Worm (Caenorhabditis elegans): ENCODE results near the gene dnj-20.

The dnj-20 gene

ce11 chrII:9636300-9636699 is 12.3 kb upstream of the dnj-20 start, which contains the start of gene ZK1307.7:
Gene ZK1307.7 (plus strand): TSS chrII:9636600.
- TF ChIP-seq lsy-27 (tag; optimal IDR thresholded peaks at IDR 0.05; ENCODE audit: borderline replicate concordance, insufficient read depth) (no peak), ztf-3 (GFP tag; optimal IDR thresholded peaks at IDR 0.05) (no peak), F57A8.1 (GFP tag; optimal IDR thresholded peaks at IDR 0.05) (no peak), mxl-1 (tag; optimal IDR thresholded peaks at IDR 0.05) (no peak), B0035.1 (tag; optimal IDR thresholded peaks at IDR 0.05) (no peak), atf-7 (tag; optimal IDR thresholded peaks at IDR 0.05) (no peak), hlh-12 (tag; optimal IDR thresholded peaks at IDR 0.05) (no peak), lag-1 (GFP tag; IDR thresholded peaks at IDR 0.05) (no peak), bed-2 (GFP tag; IDR thresholded peaks at IDR 0.05) (no peak), repo-1 (tag; optimal IDR thresholded peaks at IDR 0.05) (no peak), B0336.3 (GFP tag; IDR thresholded peaks at IDR 0.05) (no peak), Y53F4B.3 (GFP tag; IDR thresholded peaks at IDR 0.05) (no peak), rec-8 (tag; optimal IDR thresholded peaks at IDR 0.05) (no peak), nfyb-1 (GFP tag; IDR thresholded peaks at IDR 0.05) (no peak), aptf-2 (GFP tag; conservative IDR thresholded peaks at IDR 0.05) (no peak), mcd-1 (GFP tag; IDR thresholded peaks at IDR 0.05) (no peak), ceh-91 (GFP tag; IDR thresholded peaks at IDR 0.05) (no peak), K12H6.12 (tag; optimal IDR thresholded peaks at IDR 0.05) (no peak), lin-40 (tag; optimal IDR thresholded peaks at IDR 0.05) (no peak), cebp-1 (GFP tag; IDR thresholded peaks at IDR 0.05) (no peak), cebp-1 (tag; optimal IDR thresholded peaks at IDR 0.05) (no peak)

ce11 chrII:9633956-9634560 is 10.1 kb upstream of the dnj-20 start:
- TF ChIP-seq D2030.7 (GFP tag; IDR thresholded peaks at IDR 0.05) (peak; percentile 21; the same call in 1 of the 2 replicates), madf-6 (GFP tag; IDR thresholded peaks at IDR 0.05) (peak; percentile 28), F33H1.4 (GFP tag; IDR thresholded peaks at IDR 0.05) (peak; percentile 60), hsf-1 (GFP tag; IDR thresholded peaks at IDR 0.05) (peak; percentile 95), egrh-3 (GFP tag; IDR thresholded peaks at IDR 0.05) (peak; percentile 14; the same call in 1 of the 2 replicates), aptf-3 (GFP tag; IDR thresholded peaks at IDR 0.05) (0 out of 2 replicates have a peak, but pooled peaks have one; percentile 22), madf-3 (GFP tag; IDR thresholded peaks at IDR 0.05) (peak; percentile 70; the same call in 1 of the 2 replicates), dox-1 (GFP tag; IDR thresholded peaks at IDR 0.05) (peak; percentile 33; the same call in 1 of the 2 replicates)

DNA sequence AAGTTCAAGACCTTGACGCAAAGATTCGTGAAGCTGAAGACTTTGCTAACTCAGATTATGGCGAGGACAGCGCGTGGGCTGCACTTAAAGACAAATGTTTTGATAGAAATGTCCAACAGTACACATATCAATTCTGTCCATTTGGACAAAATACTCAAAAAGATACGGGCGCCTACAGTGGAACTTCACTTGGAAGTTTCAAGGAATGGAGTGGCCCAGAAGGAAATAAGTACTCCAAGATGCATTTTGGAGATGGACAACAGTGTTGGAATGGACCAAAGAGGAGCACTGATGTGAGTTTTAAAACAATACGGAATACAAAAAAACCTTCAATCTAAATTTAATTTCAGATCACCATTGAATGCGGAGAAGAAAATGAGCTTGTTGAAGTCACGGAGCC is 2.0 kb upstream of the dnj-20 start:
- TF ChIP-seq pbrm-1 (GFP tag; IDR thresholded peaks at IDR 0.05) (no peak), madf-8 (GFP tag; conservative IDR thresholded peaks at IDR 0.05) (no peak), tbp1 (GFP tag; optimal IDR thresholded peaks at IDR 0.05) (no peak), B0035.1 (tag; optimal IDR thresholded peaks at IDR 0.05) (no peak), rpc-1 (optimal IDR thresholded peaks at IDR 0.05) (no peak), rpc-1 (tag; optimal IDR thresholded peaks at IDR 0.05) (no peak), lsl-1 (GFP tag; optimal IDR thresholded peaks at IDR 0.05) (no peak), F23B12.7 (tag; optimal IDR thresholded peaks at IDR 0.05; ENCODE audit: insufficient read depth) (no peak), bed-2 (GFP tag; IDR thresholded peaks at IDR 0.05) (no peak), die-1 (tag; optimal IDR thresholded peaks at IDR 0.05) (no peak), Y79H2A.3 (GFP tag; conservative IDR thresholded peaks at IDR 0.05) (no peak), mel-28 (tag; optimal IDR thresholded peaks at IDR 0.05; ENCODE audit: borderline replicate concordance) (no peak), ZK185.1 (tag; optimal IDR thresholded peaks at IDR 0.05; ENCODE audit: poor library complexity, severe bottlenecking) (no peak), fkh-3 (tag; optimal IDR thresholded peaks at IDR 0.05) (no peak), hlh-26 (GFP tag; conservative IDR thresholded peaks at IDR 0.05) (no peak), attf-5 (GFP tag; optimal IDR thresholded peaks at IDR 0.05) (no peak), lag-1 (GFP tag; IDR thresholded peaks at IDR 0.05) (no peak)
